Worm (Caenorhabditis elegans) whole organism, L1 larva: ENCODE measurements around the gene F35D2.6.

Experiments
- C04F5.9 ChIP-seq: sonication (generic microtip); optimal IDR thresholded peaks from 2 replicates; lab custom pipeline; 2016; ENCODE audit warnings: missing genetic modification characterization, missing compliant biosample characterization
- aha-1 ChIP-seq: fragments of 150-350 bp; optimal IDR thresholded peaks from 2 replicates; lab custom pipeline; 2014; ENCODE audit warnings: missing biosample characterization, missing genetic modification characterization
- alr-1 ChIP-seq: fragments of 200-800 bp; sonication (Bioruptor generic); optimal IDR thresholded peaks from 2 replicates; lab custom pipeline; 2018; ENCODE audit warnings: borderline replicate concordance, mild to moderate bottlenecking, missing genetic modification characterization, missing compliant biosample characterization
- ceh-8 ChIP-seq: fragments of 200-800 bp; sonication (Bioruptor generic); optimal IDR thresholded peaks from 2 replicates; lab custom pipeline; 2018; ENCODE audit warnings: mild to moderate bottlenecking, missing genetic modification characterization, moderate library complexity, missing compliant biosample characterization
- ceh-82 ChIP-seq, 3 experiments: fragments of 150-350 bp in 1 of 3; sonication (generic microtip) in 2 of 3; optimal IDR thresholded peaks; 2 replicates each; lab custom pipeline; 2014 to 2017; ENCODE audit warnings: missing biosample characterization in 3 of 3, missing genetic modification characterization in 3 of 3
- ceh-88 ChIP-seq: fragments of 200-800 bp; sonication (Bioruptor generic); IDR thresholded peaks from 2 replicates; pipeline ENCODE4 v1.3.6; 2022; ENCODE audit warnings: missing genetic modification characterization, missing compliant biosample characterization
- dpl-1 ChIP-seq, 3 experiments: fragments of 150-350 bp in 2 of 3; sonication (generic microtip) in 1 of 3; optimal IDR thresholded peaks; 2 replicates each; lab custom pipeline; 2014 to 2017; ENCODE audit warnings: missing biosample characterization in 3 of 3, missing genetic modification characterization in 3 of 3, missing genetic modification reagents in 3 of 3
- dsc-1 ChIP-seq: sonication (generic microtip); optimal IDR thresholded peaks from 2 replicates; lab custom pipeline; 2016; ENCODE audit warnings: mild to moderate bottlenecking, missing genetic modification characterization, missing compliant biosample characterization
- efl-3 ChIP-seq: fragments of 200-800 bp; sonication (Bioruptor generic); optimal IDR thresholded peaks from 2 replicates; lab custom pipeline; 2018; ENCODE audit warnings: mild to moderate bottlenecking, missing genetic modification characterization, missing compliant biosample characterization
- egl-13 ChIP-seq: sonication (generic microtip); optimal IDR thresholded peaks from 2 replicates; lab custom pipeline; 2016; ENCODE audit warnings: missing genotype, missing genetic modification reagents, missing genetic modification characterization, missing compliant biosample characterization
- ets-5 ChIP-seq: fragments of 200-800 bp; sonication (Bioruptor generic); IDR thresholded peaks from 2 replicates; pipeline ENCODE4 v1.3.6; 2022; ENCODE audit warnings: missing genetic modification characterization, missing compliant biosample characterization
- fkh-10 ChIP-seq: sonication (generic microtip); optimal IDR thresholded peaks from 2 replicates; lab custom pipeline; 2017; ENCODE audit warnings: missing biosample characterization, missing genetic modification reagents, missing genetic modification characterization
- fkh-4 ChIP-seq: sonication (generic microtip); optimal IDR thresholded peaks from 2 replicates; lab custom pipeline; 2016; ENCODE audit warnings: missing compliant biosample characterization, missing genetic modification characterization, borderline replicate concordance
- fkh-8 ChIP-seq: sonication (generic microtip); optimal IDR thresholded peaks from 2 replicates; lab custom pipeline; 2016; ENCODE audit warnings: mild to moderate bottlenecking, missing genetic modification characterization, missing compliant biosample characterization
- grh-1 ChIP-seq: fragments of 200-800 bp; sonication (Bioruptor generic); IDR thresholded peaks from 2 replicates; pipeline ENCODE4 v1.3.6; 2022; ENCODE audit warnings: missing genetic modification reagents, missing genetic modification characterization, missing compliant biosample characterization
- hlh-17 ChIP-seq: fragments of 200-800 bp; sonication (Bioruptor generic); optimal IDR thresholded peaks from 2 replicates; lab custom pipeline; 2018; ENCODE audit warnings: missing genetic modification characterization, mild to moderate bottlenecking, missing compliant biosample characterization, moderate library complexity, borderline replicate concordance
- irx-1 ChIP-seq: sonication (generic microtip); optimal IDR thresholded peaks from 2 replicates; lab custom pipeline; 2016; ENCODE audit warnings: missing genetic modification characterization, missing compliant biosample characterization
- isw-1 ChIP-seq: fragments of 200-800 bp; sonication (Bioruptor generic); IDR thresholded peaks from 2 replicates; pipeline ENCODE4 v1.3.6; 2022; ENCODE audit warnings: missing genetic modification characterization, missing compliant biosample characterization
- jun-1 ChIP-seq: fragments of 150-350 bp; optimal IDR thresholded peaks from 2 replicates; lab custom pipeline; 2014; ENCODE audit warnings: missing biosample characterization, missing genetic modification reagents, missing genetic modification characterization
- lin-13 ChIP-seq: fragments of 150-350 bp; optimal IDR thresholded peaks from 2 replicates; lab custom pipeline; 2014; ENCODE audit warnings: missing biosample characterization, missing genetic modification reagents, missing genetic modification characterization
- lin-14 ChIP-seq: fragments of 200-800 bp; sonication (Bioruptor generic); optimal IDR thresholded peaks from 2 replicates; lab custom pipeline; 2018; ENCODE audit warnings: mild to moderate bottlenecking, missing genetic modification characterization, moderate library complexity, missing compliant biosample characterization
- lin-15B ChIP-seq: fragments of 150-350 bp; sonication (generic microtip); optimal IDR thresholded peaks from 3 replicates; lab custom pipeline; 2014; ENCODE audit warnings: missing biosample characterization, missing genetic modification characterization
- lin-35 ChIP-seq, 2 experiments: fragments of 150-350 bp; optimal IDR thresholded peaks; 2 replicates each; lab custom pipeline; 2014; ENCODE audit warnings: missing biosample characterization in 2 of 2, missing genetic modification characterization in 2 of 2, missing genetic modification reagents in 2 of 2
- lir-3 ChIP-seq: sonication (generic microtip); optimal IDR thresholded peaks from 2 replicates; lab custom pipeline; 2016; ENCODE audit warnings: mild to moderate bottlenecking, missing genetic modification characterization, moderate library complexity, missing compliant biosample characterization; ENCODE audit not compliant: poor library complexity
- lsy-2 ChIP-seq, 2 experiments: fragments of 150-350 bp; optimal IDR thresholded peaks; 2 replicates each; lab custom pipeline; 2014; ENCODE audit warnings: missing biosample characterization in 2 of 2, missing genetic modification characterization in 2 of 2
- mab-9 ChIP-seq: fragments of 200-800 bp; sonication (Bioruptor generic); IDR thresholded peaks from 2 replicates; pipeline ENCODE4 v1.3.6; 2022; ENCODE audit warnings: missing genetic modification reagents, missing genetic modification characterization, missing compliant biosample characterization
- mep-1 ChIP-seq: fragments of 150-350 bp; optimal IDR thresholded peaks from 2 replicates; lab custom pipeline; 2014; ENCODE audit warnings: missing biosample characterization, missing genetic modification characterization
- nhr-11 ChIP-seq: fragments of 150-350 bp; optimal IDR thresholded peaks from 2 replicates; lab custom pipeline; 2014; ENCODE audit warnings: missing biosample characterization, missing genetic modification characterization
- nhr-47 ChIP-seq: sonication (generic microtip); optimal IDR thresholded peaks from 2 replicates; lab custom pipeline; 2016; ENCODE audit warnings: mild to moderate bottlenecking, missing genetic modification characterization, moderate library complexity, missing compliant biosample characterization
- nhr-71 ChIP-seq: sonication (generic microtip); optimal IDR thresholded peaks from 2 replicates; lab custom pipeline; 2016; ENCODE audit warnings: mild to moderate bottlenecking, missing genetic modification characterization, moderate library complexity, missing compliant biosample characterization
- nhr-77 ChIP-seq: fragments of 150-350 bp; optimal IDR thresholded peaks from 2 replicates; lab custom pipeline; 2014; ENCODE audit warnings: missing biosample characterization, missing genetic modification characterization
- pag-3 ChIP-seq: sonication (generic microtip); optimal IDR thresholded peaks from 2 replicates; lab custom pipeline; 2017; ENCODE audit warnings: missing genetic modification characterization, mild to moderate bottlenecking, missing compliant biosample characterization, antibody characterized with exemption, borderline replicate concordance; ENCODE audit not compliant: insufficient read depth
- pax-3 ChIP-seq: fragments of 200-800 bp; sonication (Bioruptor generic); optimal IDR thresholded peaks from 2 replicates; lab custom pipeline; 2018; ENCODE audit warnings: mild to moderate bottlenecking, missing genetic modification characterization, moderate library complexity, missing compliant biosample characterization
- pqm-1 ChIP-seq: sonication (generic microtip); optimal IDR thresholded peaks from 3 replicates; lab custom pipeline; 2017; ENCODE audit warnings: missing biosample characterization, missing genetic modification characterization
- snpc-4 ChIP-seq: fragments of 150-350 bp; optimal IDR thresholded peaks from 2 replicates; lab custom pipeline; 2014; ENCODE audit warnings: missing biosample characterization, missing genetic modification characterization
- snu-23 ChIP-seq: sonication (generic microtip); optimal IDR thresholded peaks from 2 replicates; lab custom pipeline; 2016; ENCODE audit warnings: missing genetic modification characterization, missing compliant biosample characterization
- swsn-7 ChIP-seq: sonication (generic microtip); optimal IDR thresholded peaks from 2 replicates; lab custom pipeline; 2016; ENCODE audit warnings: missing genetic modification characterization, missing compliant biosample characterization
- tbx-2 ChIP-seq: sonication (generic microtip); optimal IDR thresholded peaks from 2 replicates; lab custom pipeline; 2016; ENCODE audit warnings: missing genetic modification characterization, missing compliant biosample characterization
- tlp-1 ChIP-seq: fragments of 150-350 bp; optimal IDR thresholded peaks from 2 replicates; lab custom pipeline; 2014; ENCODE audit warnings: missing biosample characterization, missing genetic modification characterization
- unc-62 ChIP-seq: fragments of 150-350 bp; optimal IDR thresholded peaks from 2 replicates; lab custom pipeline; 2014; ENCODE audit warnings: missing biosample characterization, missing genetic modification reagents, missing genetic modification characterization
- unc-86 ChIP-seq: sonication (generic microtip); optimal IDR thresholded peaks from 2 replicates; lab custom pipeline; 2016; ENCODE audit warnings: missing genetic modification characterization, missing compliant biosample characterization
- xbp-1 ChIP-seq: sonication (generic microtip); optimal IDR thresholded peaks from 2 replicates; lab custom pipeline; 2016; ENCODE audit warnings: missing genetic modification characterization, missing compliant biosample characterization
- zip-4 ChIP-seq: fragments of 200-800 bp; sonication (Bioruptor generic); optimal IDR thresholded peaks from 2 replicates; lab custom pipeline; 2018; ENCODE audit warnings: mild to moderate bottlenecking, missing genetic modification characterization, moderate library complexity, missing compliant biosample characterization

F35D2.6 gene

ce11 chrII:7575614-7576013 is 1.9 kb upstream of the F35D2.6 start, which contains the start of gene F35D2.1:
Gene F35D2.1, plus strand, starts transcription at chrII:7575914.
- TF ChIP-seq fkh-10 (GFP tag; lab: Kevin White, UChicago) = no peak
- TF ChIP-seq mab-9 (GFP tag; lab: Robert Waterston, UW) = no peak
- TF ChIP-seq ceh-8 = no peak
- TF ChIP-seq dpl-1 (GFP tag; optimal IDR thresholded peaks at IDR 0.05; lab: Kevin White, UChicago) = no peak
- TF ChIP-seq pag-3 (tag; lab: Kevin White, UChicago) = no peak
- TF ChIP-seq unc-62 = no peak
- no peak for TF ChIP-seq lir-3 (tag; lab: Kevin White, UChicago)

- TF ChIP-seq fkh-8 (tag; lab: Kevin White, UChicago) (peak; percentile 8), egl-13 (tag; lab: Kevin White, UChicago) (no peak), snpc-4 (tag; lab: Kevin White, UChicago) (no peak), unc-62 (no peak), nhr-11 (tag; lab: Kevin White, UChicago) (no peak)
Observed at ce11 chrII:7583555-7583954, 6.0 kb downstream of the F35D2.6 start, which contains the start of gene mks-3. Gene mks-3, minus strand, starts transcription at chrII:7583655.

- TF ChIP-seq tbx-2 (tag; lab: Kevin White, UChicago) (peak; percentile 3), mep-1 (tag; lab: Kevin White, UChicago) (no peak), fkh-4 (tag; lab: Kevin White, UChicago) (no peak), ceh-8 (peak; percentile 73), unc-86 (peak; percentile 28), ets-5 (GFP tag; lab: Robert Waterston, UW) (no peak), alr-1 (tag; lab: Kevin White, UChicago) (no peak), swsn-7 (tag; lab: Kevin White, UChicago) (no peak), egl-13 (tag; lab: Kevin White, UChicago) (peak; percentile 21), lin-14 (GFP tag; lab: Kevin White, UChicago) (peak; percentile 71), tlp-1 (tag; lab: Kevin White, UChicago) (no peak)
Observed at ce11 chrII:7588295-7588694, 10.8 kb downstream of the F35D2.6 start.

ce11 chrII:7593227-7593626 is 15.7 kb downstream of the F35D2.6 start:
- peak; percentile 63 for TF ChIP-seq nhr-71 (tag; lab: Kevin White, UChicago)
- TF ChIP-seq jun-1 (tag; lab: Kevin White, UChicago) = no peak
- peak; percentile 67 for TF ChIP-seq nhr-47 (tag; lab: Kevin White, UChicago)
- no peak for TF ChIP-seq ets-5 (GFP tag; lab: Robert Waterston, UW)
- TF ChIP-seq tbx-2 (tag; lab: Kevin White, UChicago) = peak; percentile 49
- peak; percentile 84 for TF ChIP-seq fkh-8 (tag; lab: Kevin White, UChicago)
- peak; percentile 22 for TF ChIP-seq xbp-1
- TF ChIP-seq pqm-1 (tag; lab: Kevin White, UChicago) = no peak
- peak; percentile 51 for TF ChIP-seq egl-13 (tag; lab: Kevin White, UChicago)
- TF ChIP-seq dsc-1 (tag; lab: Kevin White, UChicago) = no peak
- peak; percentile 32 for TF ChIP-seq snu-23
- no peak for TF ChIP-seq C04F5.9 (tag; lab: Kevin White, UChicago)
- no peak for TF ChIP-seq ceh-88 (GFP tag; lab: Robert Waterston, UW)
- no peak for TF ChIP-seq aha-1 (tag; lab: Kevin White, UChicago)
- TF ChIP-seq ceh-82 (tag; optimal IDR thresholded peaks at IDR 0.05; lab: Kevin White, UChicago) = peak in 2 of 3 experiments; percentile 40 to 46
- no peak for TF ChIP-seq efl-3 (GFP tag; lab: Kevin White, UChicago)
- TF ChIP-seq isw-1 (GFP tag; lab: Robert Waterston, UW) = peak; percentile 37
- TF ChIP-seq hlh-17 = no peak
- TF ChIP-seq irx-1 (tag; lab: Kevin White, UChicago) = no peak
- no peak for TF ChIP-seq zip-4 (GFP tag; lab: Kevin White, UChicago)
- peak; percentile 3 to 23 for TF ChIP-seq lsy-2 (tag; optimal IDR thresholded peaks at IDR 0.05; lab: Kevin White, UChicago)
- TF ChIP-seq lin-35 (GFP tag; optimal IDR thresholded peaks at IDR 0.05; lab: Kevin White, UChicago) = peak in 1 of 2 experiments; percentile 46
- TF ChIP-seq nhr-77 = no peak
- peak; percentile 13 for TF ChIP-seq pax-3 (tag; lab: Kevin White, UChicago)
- TF ChIP-seq lin-15B (tag; lab: Kevin White, UChicago) = no peak
- TF ChIP-seq grh-1 (GFP tag; lab: Robert Waterston, UW) = no peak
- TF ChIP-seq unc-86 = peak; percentile 60
- peak; percentile 76 for TF ChIP-seq fkh-10 (GFP tag; lab: Kevin White, UChicago)
- peak; percentile 52 for TF ChIP-seq swsn-7 (tag; lab: Kevin White, UChicago)
- no peak for TF ChIP-seq ceh-8
- peak; percentile 93 for TF ChIP-seq lin-14 (GFP tag; lab: Kevin White, UChicago)
- no peak for TF ChIP-seq lin-13 (GFP tag; lab: Kevin White, UChicago)
